Worm (Caenorhabditis elegans) whole organism, late embryonic: ENCODE measurements around the gene cal-5.

Experiments
- T23F11.4 ChIP-seq: fragments of 200-800 bp; sonication (Bioruptor generic); optimal IDR thresholded peaks from 2 replicates; lab custom pipeline; 2018; ENCODE audit warnings: mild to moderate bottlenecking, missing genetic modification characterization, missing compliant biosample characterization
- ceh-24 ChIP-seq: sonication (generic microtip); optimal IDR thresholded peaks from 2 replicates; lab custom pipeline; 2016; ENCODE audit warnings: mild to moderate bottlenecking, missing genetic modification characterization, missing compliant biosample characterization
- elt-2 ChIP-seq: sonication (generic microtip); optimal IDR thresholded peaks from 2 replicates; lab custom pipeline; 2016; ENCODE audit warnings: missing genetic modification reagents, missing genetic modification characterization, missing compliant biosample characterization
- fkh-10 ChIP-seq: fragments of 150-350 bp; optimal IDR thresholded peaks from 2 replicates; lab custom pipeline; 2014; ENCODE audit warnings: missing biosample characterization, missing genetic modification reagents, missing genetic modification characterization
- pat-9 ChIP-seq: fragments of 200-800 bp; sonication (Bioruptor generic); optimal IDR thresholded peaks from 2 replicates; lab custom pipeline; 2018; ENCODE audit warnings: mild to moderate bottlenecking, missing genetic modification characterization, moderate library complexity, missing compliant biosample characterization
- pha-2 ChIP-seq: sonication (generic microtip); optimal IDR thresholded peaks from 2 replicates; lab custom pipeline; 2017; ENCODE audit warnings: mild to moderate bottlenecking, missing genetic modification characterization, missing compliant biosample characterization
- tbx-7 ChIP-seq: sonication (generic microtip); optimal IDR thresholded peaks from 2 replicates; lab custom pipeline; 2016; ENCODE audit warnings: missing genotype, missing genetic modification characterization, missing compliant biosample characterization
- unc-55 ChIP-seq: sonication (generic microtip); optimal IDR thresholded peaks from 2 replicates; lab custom pipeline; 2017; ENCODE audit warnings: missing biosample characterization, missing genetic modification reagents, missing genetic modification characterization
- ztf-16 ChIP-seq: sonication (generic microtip); optimal IDR thresholded peaks from 2 replicates; lab custom pipeline; 2017; ENCODE audit warnings: missing genetic modification characterization, missing compliant biosample characterization

ce11 chrX:5066570-5066969 is 11.2 kb downstream of the cal-5 start:
- no peak for TF ChIP-seq tbx-7
- TF ChIP-seq unc-55 (GFP tag; lab: Kevin White, UChicago) = no peak
- no peak for TF ChIP-seq fkh-10 (GFP tag; lab: Kevin White, UChicago)
- TF ChIP-seq ztf-16 = no peak
- no peak for TF ChIP-seq elt-2 (tag; lab: Kevin White, UChicago)
- no peak for TF ChIP-seq ceh-24 (tag; lab: Kevin White, UChicago)
- no peak for TF ChIP-seq T23F11.4
- no peak for TF ChIP-seq pha-2 (tag; lab: Kevin White, UChicago)
- TF ChIP-seq pat-9 (tag; lab: Kevin White, UChicago) = no peak
